Worm (Caenorhabditis elegans) whole organism, L4/young adult: ENCODE results near the gene grl-3.

Experiments
- dao-5 ChIP-seq: sonication (generic microtip); optimal IDR thresholded peaks from 2 replicates; lab custom pipeline; 2016; ENCODE audit warnings: missing genotype, missing genetic modification characterization, moderate library complexity, missing compliant biosample characterization
- him-1 ChIP-seq: sonication (generic microtip); optimal IDR thresholded peaks from 2 replicates; lab custom pipeline; 2016; ENCODE audit warnings: missing genotype, missing genetic modification reagents, missing genetic modification characterization, missing compliant biosample characterization

- TF ChIP-seq him-1 (tag; lab: Kevin White, UChicago), result no peak
- TF ChIP-seq dao-5 (tag; lab: Kevin White, UChicago), result no peak
Observed at ce11 chrV:11366129-11366528, 45.2 kb upstream of the grl-3 start, which contains the start of gene dop-5.
